Comparison of ENCODE assay signal across 4 fruit fly cellular contexts in the genomic region with DNA sequence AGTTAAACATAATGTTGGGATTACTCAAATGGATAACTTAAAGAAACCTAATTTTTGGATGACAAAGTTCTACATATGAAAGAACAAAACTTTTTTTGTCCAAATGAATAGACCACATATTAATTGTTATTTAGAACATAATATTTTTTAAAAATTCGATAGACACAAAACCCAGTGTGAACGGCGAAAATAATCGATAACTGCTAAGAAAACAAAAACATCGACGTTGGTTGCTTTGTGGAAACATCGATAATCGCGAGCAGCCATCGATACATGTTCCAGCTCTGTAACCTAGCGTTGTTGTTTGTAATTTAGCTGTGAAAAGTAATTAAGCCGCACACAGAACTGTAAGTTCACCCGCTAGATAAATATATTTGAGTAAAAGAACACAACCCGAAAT.
TF ChIP-seq lines count a peak whose summit lies in the region.

A gene (plus strand): TSS at position 226 of the 400 bp plus-strand sequence.

- TF ChIP-seq CTCF in whole organism, embryonic (GFP tag; optimal IDR thresholded peaks at IDR 0.05; lab: Kevin White, UChicago) = peak; percentile 2

TF ChIP-seq in whole organism, adult, 20 proteins besides CTCF, POLR2A, EP300 and RAD21:
- TF ChIP-seq CG11617 (GFP tag; optimal IDR thresholded peaks at IDR 0.05; lab: Kevin White, UChicago) = no peak
- TF ChIP-seq Crg-1 (GFP tag; optimal IDR thresholded peaks at IDR 0.05; lab: Kevin White, UChicago) = no peak
- TF ChIP-seq tj (GFP tag; optimal IDR thresholded peaks at IDR 0.05; lab: Kevin White, UChicago) = no peak
- TF ChIP-seq bab1 (GFP tag; optimal IDR thresholded peaks at IDR 0.05; lab: Kevin White, UChicago) = peak; percentile 24
- no peak for TF ChIP-seq CG5204 (GFP tag; optimal IDR thresholded peaks at IDR 0.05; lab: Kevin White, UChicago)
- TF ChIP-seq Mnt (GFP tag; optimal IDR thresholded peaks at IDR 0.05; lab: Kevin White, UChicago) = no peak
- TF ChIP-seq kay (GFP tag; lab: Kevin White, UChicago; ENCODE audit: borderline replicate concordance) = no peak
TF ChIP-seq in whole organism, adult: peak in this region for 1.

TF ChIP-seq in whole organism, embryonic, 481 proteins besides CTCF, POLR2A, EP300 and RAD21 (continues in another document):
- TF ChIP-seq Bgb (GFP tag; IDR thresholded peaks at IDR 0.05; lab: Robert Waterston, UW; ENCODE audit: partially characterized antibody) = peak; percentile 99
- no peak for TF ChIP-seq esg (GFP tag; conservative IDR thresholded peaks at IDR 0.05; lab: Robert Waterston, UW)
- TF ChIP-seq oc (tag; optimal IDR thresholded peaks at IDR 0.05; lab: Kevin White, UChicago) = no peak
- no peak for TF ChIP-seq CG15479 (GFP tag; optimal IDR thresholded peaks at IDR 0.05; lab: Kevin White, UChicago)
- TF ChIP-seq Ravus (GFP tag; IDR thresholded peaks at IDR 0.05; lab: Robert Waterston, UW) = no peak
- no peak for TF ChIP-seq CG6689 (GFP tag; IDR thresholded peaks at IDR 0.05; lab: Robert Waterston, UW)
- peak; percentile 88 for TF ChIP-seq bigmax (GFP tag; optimal IDR thresholded peaks at IDR 0.05; lab: Kevin White, UChicago)
- no peak for TF ChIP-seq abd-A (tag; optimal IDR thresholded peaks at IDR 0.05; lab: Kevin White, UChicago)
- peak; percentile 99 for TF ChIP-seq hb (GFP tag; IDR thresholded peaks at IDR 0.05; lab: Robert Waterston, UW; ENCODE audit: partially characterized antibody)
- no peak for TF ChIP-seq sd (tag; optimal IDR thresholded peaks at IDR 0.05; lab: Kevin White, UChicago)
- TF ChIP-seq CG8944 (GFP tag; optimal IDR thresholded peaks at IDR 0.05; lab: Kevin White, UChicago) = no peak
- TF ChIP-seq crp (GFP tag; optimal IDR thresholded peaks at IDR 0.05; lab: Kevin White, UChicago) = peak in 1 of 2 experiments; percentile 19
- no peak for TF ChIP-seq CG8924 (tag; optimal IDR thresholded peaks at IDR 0.05; lab: Kevin White, UChicago)
- no peak for TF ChIP-seq btn (GFP tag; optimal IDR thresholded peaks at IDR 0.05; lab: Kevin White, UChicago)
- TF ChIP-seq Hand (GFP tag; optimal IDR thresholded peaks at IDR 0.05; lab: Kevin White, UChicago) = no peak
- no peak for TF ChIP-seq zf30C (GFP tag; optimal IDR thresholded peaks at IDR 0.05; lab: Kevin White, UChicago)
- no peak for TF ChIP-seq CG17361 (GFP tag; IDR thresholded peaks at IDR 0.05; lab: Robert Waterston, UW)
- no peak for TF ChIP-seq Deaf1 (tag; optimal IDR thresholded peaks at IDR 0.05; lab: Kevin White, UChicago)
- no peak for TF ChIP-seq ttk (GFP tag; IDR thresholded peaks at IDR 0.05; lab: Robert Waterston, UW)
- no peak for TF ChIP-seq sens-2 (GFP tag; IDR thresholded peaks at IDR 0.05; lab: Robert Waterston, UW)
- TF ChIP-seq CG9876 (GFP tag; optimal IDR thresholded peaks at IDR 0.05; lab: Kevin White, UChicago) = no peak
- TF ChIP-seq jigr1 (GFP tag; IDR thresholded peaks at IDR 0.05; lab: Robert Waterston, UW) = no peak
- peak; percentile 79 for TF ChIP-seq MBD-R2 (GFP tag; IDR thresholded peaks at IDR 0.05; lab: Robert Waterston, UW)
- TF ChIP-seq CG10274 (GFP tag; optimal IDR thresholded peaks at IDR 0.05; lab: Kevin White, UChicago) = no peak
- TF ChIP-seq Chrac-16 (GFP tag; optimal IDR thresholded peaks at IDR 0.05; lab: Kevin White, UChicago) = no peak
- TF ChIP-seq CG6813 (GFP tag; optimal IDR thresholded peaks at IDR 0.05; lab: Kevin White, UChicago) = no peak
- TF ChIP-seq D (optimal IDR thresholded peaks at IDR 0.05; lab: Kevin White, UChicago) = no peak
- no peak for TF ChIP-seq D (GFP tag; optimal IDR thresholded peaks at IDR 0.05; lab: Kevin White, UChicago)

TF ChIP-seq in whole organism, pupa, 21 proteins besides CTCF, POLR2A, EP300 and RAD21:
- no peak for TF ChIP-seq CG14655 (GFP tag; optimal IDR thresholded peaks at IDR 0.05; lab: Kevin White, UChicago)
- peak; percentile 8; the same call in 1 of the 3 replicates for TF ChIP-seq CG4496 (GFP tag; IDR thresholded peaks at IDR 0.05; lab: Robert Waterston, UW)

TF ChIP-seq in whole organism, wandering third instar larva, 38 proteins besides CTCF, POLR2A, EP300 and RAD21:
- TF ChIP-seq Dif (GFP tag; optimal IDR thresholded peaks at IDR 0.05; lab: Kevin White, UChicago; ENCODE audit: partially characterized antibody) (no peak), HLH106 (tag; optimal IDR thresholded peaks at IDR 0.05; lab: Kevin White, UChicago) (peak; percentile 9), Hr83 (GFP tag; optimal IDR thresholded peaks at IDR 0.05; lab: Kevin White, UChicago; ENCODE audit: poor library complexity, severe bottlenecking) (peak; percentile 46), Myc (optimal IDR thresholded peaks at IDR 0.05; lab: Kevin White, UChicago) (no peak), br (GFP tag; optimal IDR thresholded peaks at IDR 0.05; lab: Kevin White, UChicago) (no peak), Jra (GFP tag; optimal IDR thresholded peaks at IDR 0.05; lab: Kevin White, UChicago) (peak; percentile 29), jim (GFP tag; optimal IDR thresholded peaks at IDR 0.05; lab: Kevin White, UChicago) (no peak), sv (GFP tag; optimal IDR thresholded peaks at IDR 0.05; lab: Kevin White, UChicago) (no peak), lola (GFP tag; optimal IDR thresholded peaks at IDR 0.05; lab: Kevin White, UChicago) (no peak)
